Fruit fly (Drosophila melanogaster) whole organism, embryonic: ENCODE results near the gene CG5103.
A peak's percentile ranks its signal among the peaks of the same experiment; 100 is the strongest.

Source experiments
- Abd-B ChIP-seq: fragments of 200-800 bp; sonication (Bioruptor generic); optimal IDR thresholded peaks from 2 replicates; lab custom pipeline; 2018; ENCODE audit warnings: missing biosample characterization, mild to moderate bottlenecking, missing genetic modification characterization, moderate library complexity
- Awh ChIP-seq: fragments of 200-800 bp; sonication (Bioruptor generic); IDR thresholded peaks from 2 replicates; pipeline ENCODE4, ENCODE4 v1.3.6; 2022; ENCODE audit warnings: missing biosample characterization, missing genetic modification characterization
- B-H2 ChIP-seq: fragments of 200-800 bp; sonication (Bioruptor generic); optimal IDR thresholded peaks from 2 replicates; lab custom pipeline; 2018; ENCODE audit warnings: missing biosample characterization, mild to moderate bottlenecking, missing genetic modification characterization
- BEAF-32 ChIP-seq: fragments of 200-800 bp; sonication (Bioruptor generic); optimal IDR thresholded peaks from 3 replicates; lab custom pipeline; 2017; ENCODE audit warnings: missing biosample characterization, missing genetic modification characterization, mild to moderate bottlenecking, moderate library complexity, missing genetic modification reagents
- CG12391 ChIP-seq: fragments of 200-800 bp; sonication (Bioruptor generic); optimal IDR thresholded peaks from 3 replicates; lab custom pipeline; 2018; ENCODE audit warnings: missing biosample characterization, mild to moderate bottlenecking, missing genetic modification characterization, moderate library complexity
- CG13287 ChIP-seq: fragments of 200-800 bp; sonication (Bioruptor generic); IDR thresholded peaks from 2 replicates; pipeline ENCODE4 v1.3.6; 2022; ENCODE audit warnings: missing biosample characterization, missing genetic modification characterization; ENCODE audit not compliant: partially characterized antibody
- CG14710 ChIP-seq: fragments of 200-800 bp; sonication (Bioruptor generic); optimal IDR thresholded peaks from 3 replicates; lab custom pipeline; 2019; ENCODE audit warnings: missing biosample characterization, mild to moderate bottlenecking, missing genetic modification characterization, moderate library complexity
- CG15514 ChIP-seq: fragments of 200-800 bp; sonication (Bioruptor generic); optimal IDR thresholded peaks from 3 replicates; lab custom pipeline; 2017; ENCODE audit warnings: missing biosample characterization, missing genetic modification characterization, mild to moderate bottlenecking, moderate library complexity, missing genetic modification reagents
- CG15696 ChIP-seq: fragments of 200-800 bp; sonication (Bioruptor generic); optimal IDR thresholded peaks from 2 replicates; lab custom pipeline; 2019; ENCODE audit warnings: missing biosample characterization, mild to moderate bottlenecking, missing genetic modification characterization, moderate library complexity
- CG16863 ChIP-seq: fragments of 200-800 bp; sonication (Bioruptor generic); optimal IDR thresholded peaks from 3 replicates; lab custom pipeline; 2016; ENCODE audit warnings: missing biosample characterization, missing genetic modification characterization
- CG17802 ChIP-seq: fragments of 200-800 bp; sonication (Bioruptor generic); optimal IDR thresholded peaks from 2 replicates; lab custom pipeline; 2018; ENCODE audit warnings: missing biosample characterization, mild to moderate bottlenecking, missing genetic modification characterization, moderate library complexity
- CG2129 ChIP-seq: fragments of 200-800 bp; sonication (Bioruptor generic); IDR thresholded peaks from 2 replicates; pipeline ENCODE4 v1.3.6; 2022; ENCODE audit warnings: missing biosample characterization, missing genetic modification characterization; ENCODE audit not compliant: partially characterized antibody
- CG30431 ChIP-seq: fragments of 200-800 bp; sonication (Bioruptor generic); optimal IDR thresholded peaks from 2 replicates; lab custom pipeline; 2017; ENCODE audit warnings: missing biosample characterization, missing genetic modification characterization
- CG32767 ChIP-seq: fragments of 200-800 bp; sonication (Bioruptor generic); IDR thresholded peaks from 2 replicates; pipeline ENCODE4 v1.3.6; 2022; ENCODE audit warnings: missing biosample characterization, missing genetic modification characterization
- CG4730 ChIP-seq: fragments of 200-800 bp; sonication (Bioruptor generic); IDR thresholded peaks from 2 replicates; pipeline ENCODE4 v1.3.6; 2022; ENCODE audit warnings: missing biosample characterization, missing genetic modification characterization
- CG6683 ChIP-seq: fragments of 200-800 bp; sonication (Bioruptor generic); optimal IDR thresholded peaks from 2 replicates; lab custom pipeline; 2017; ENCODE audit warnings: missing biosample characterization, mild to moderate bottlenecking, missing genetic modification characterization, missing genetic modification reagents
- CG7357 ChIP-seq: fragments of 200-800 bp; sonication (Bioruptor generic); IDR thresholded peaks from 3 replicates; pipeline ENCODE4 v1.3.6; 2022; ENCODE audit warnings: missing biosample characterization, missing genetic modification characterization
- CG8388 ChIP-seq: fragments of 200-800 bp; sonication (Bioruptor generic); optimal IDR thresholded peaks from 2 replicates; lab custom pipeline; 2019; ENCODE audit warnings: missing biosample characterization, mild to moderate bottlenecking, missing genetic modification characterization, moderate library complexity
- CG8765 ChIP-seq: fragments of 200-800 bp; sonication (Bioruptor generic); IDR thresholded peaks from 2 replicates; pipeline ENCODE4 v1.3.6; 2022; ENCODE audit warnings: missing biosample characterization, missing genetic modification characterization
- CG9215 ChIP-seq: fragments of 200-800 bp; sonication (Bioruptor generic); IDR thresholded peaks from 2 replicates; pipeline ENCODE4 v1.3.6; 2022; ENCODE audit warnings: missing biosample characterization, missing genetic modification characterization
- CG9727 ChIP-seq: fragments of 200-800 bp; sonication (Bioruptor generic); optimal IDR thresholded peaks from 3 replicates; lab custom pipeline; 2017; ENCODE audit warnings: missing biosample characterization, mild to moderate bottlenecking, missing genetic modification characterization
- CoRest ChIP-seq: fragments of 200-800 bp; sonication (Bioruptor generic); optimal IDR thresholded peaks from 3 replicates; lab custom pipeline; 2018; ENCODE audit warnings: missing biosample characterization, mild to moderate bottlenecking, missing genetic modification characterization, moderate library complexity
- E2f2 ChIP-seq: fragments of 200-800 bp; sonication (Bioruptor generic); IDR thresholded peaks from 2 replicates; pipeline ENCODE4 v1.3.6; 2022; ENCODE audit warnings: missing biosample characterization, missing genetic modification characterization
- HLH4C ChIP-seq: fragments of 200-800 bp; sonication (Bioruptor generic); IDR thresholded peaks from 3 replicates; pipeline ENCODE4 v1.3.6; 2022; ENCODE audit warnings: missing biosample characterization, missing genetic modification characterization; ENCODE audit not compliant: partially characterized antibody
- Hr3 ChIP-seq: fragments of 200-800 bp; sonication (Bioruptor generic); optimal IDR thresholded peaks from 3 replicates; lab custom pipeline; 2016; ENCODE audit warnings: missing biosample characterization, missing genetic modification characterization
- Mes4 ChIP-seq: fragments of 200-800 bp; sonication (Bioruptor generic); optimal IDR thresholded peaks from 2 replicates; lab custom pipeline; 2016; ENCODE audit warnings: missing biosample characterization, missing genetic modification characterization
- Mrtf ChIP-seq: fragments of 200-800 bp; sonication (Bioruptor generic); IDR thresholded peaks from 3 replicates; pipeline ENCODE4 v1.3.6; 2022; ENCODE audit warnings: missing biosample characterization, missing genetic modification characterization
- Stat92E ChIP-seq, 3 experiments: fragments of >200 bp in 2 of 3; fragments of 200-800 bp in 1 of 3; sonication (Bioruptor generic) in 1 of 3; optimal IDR thresholded peaks; 2 replicates each; lab custom pipeline; 2017 to 2019; ENCODE audit warnings: missing biosample characterization in 3 of 3, missing genetic modification characterization in 3 of 3, mild to moderate bottlenecking in 1 of 3, moderate library complexity in 1 of 3
- Tbp ChIP-seq: fragments of >200 bp; optimal IDR thresholded peaks from 2 replicates; lab custom pipeline; 2018; ENCODE audit warnings: missing biosample characterization, missing genetic modification characterization
- az2 ChIP-seq: fragments of 200-800 bp; sonication (Bioruptor generic); optimal IDR thresholded peaks from 3 replicates; lab custom pipeline; 2016; ENCODE audit warnings: missing biosample characterization, missing genetic modification characterization
- bigmax ChIP-seq: fragments of 200-800 bp; sonication (Bioruptor generic); optimal IDR thresholded peaks from 2 replicates; lab custom pipeline; 2018; ENCODE audit warnings: missing biosample characterization, mild to moderate bottlenecking, missing genetic modification characterization
- cas ChIP-seq: fragments of 200-800 bp; sonication (Bioruptor generic); IDR thresholded peaks from 2 replicates; pipeline ENCODE4 v1.3.6; 2022; ENCODE audit warnings: missing biosample characterization, missing genetic modification characterization
- caup ChIP-seq: fragments of 200-800 bp; sonication (Bioruptor generic); optimal IDR thresholded peaks from 3 replicates; lab custom pipeline; 2017; ENCODE audit warnings: missing biosample characterization, mild to moderate bottlenecking, missing genetic modification characterization, moderate library complexity; ENCODE audit not compliant: severe bottlenecking
- corto ChIP-seq: fragments of 200-800 bp; sonication (Bioruptor generic); optimal IDR thresholded peaks from 2 replicates; lab custom pipeline; 2016; ENCODE audit warnings: missing biosample characterization, mild to moderate bottlenecking, missing genetic modification characterization, moderate library complexity
- crp ChIP-seq, 2 experiments: fragments of 200-800 bp; sonication (Bioruptor generic); optimal IDR thresholded peaks; 2 replicates in 1 of 2; 3 replicates in 1 of 2; lab custom pipeline; 2017; ENCODE audit warnings: missing biosample characterization in 2 of 2, missing genetic modification characterization in 2 of 2, mild to moderate bottlenecking in 1 of 2, moderate library complexity in 1 of 2
- dm ChIP-seq: fragments of 200-800 bp; sonication (Bioruptor generic); optimal IDR thresholded peaks from 3 replicates; lab custom pipeline; 2016; ENCODE audit warnings: missing biosample characterization, missing genetic modification characterization
- fd102C ChIP-seq: fragments of 200-800 bp; sonication (Bioruptor generic); optimal IDR thresholded peaks from 2 replicates; lab custom pipeline; 2018; ENCODE audit warnings: missing biosample characterization, mild to moderate bottlenecking, missing genetic modification characterization, moderate library complexity
- grn ChIP-seq: fragments of 200-800 bp; sonication (Bioruptor generic); optimal IDR thresholded peaks from 3 replicates; lab custom pipeline; 2017; ENCODE audit warnings: missing biosample characterization, missing genetic modification characterization
- jumu ChIP-seq: fragments of 200-800 bp; sonication (Bioruptor generic); optimal IDR thresholded peaks from 3 replicates; lab custom pipeline; 2016; ENCODE audit warnings: missing biosample characterization, missing genetic modification characterization
- kah ChIP-seq: fragments of 200-800 bp; sonication (Bioruptor generic); optimal IDR thresholded peaks from 2 replicates; lab custom pipeline; 2018; ENCODE audit warnings: missing biosample characterization, mild to moderate bottlenecking, missing genetic modification characterization
- ken ChIP-seq: fragments of 200-800 bp; sonication (Bioruptor generic); IDR thresholded peaks from 3 replicates; pipeline ENCODE4 v1.3.6; 2022; ENCODE audit warnings: missing biosample characterization, missing genetic modification characterization
- nerfin-1 ChIP-seq: fragments of 200-800 bp; sonication (Bioruptor generic); optimal IDR thresholded peaks from 3 replicates; lab custom pipeline; 2019; ENCODE audit warnings: missing biosample characterization, mild to moderate bottlenecking, missing genetic modification characterization, moderate library complexity
- nerfin-2 ChIP-seq: fragments of 200-800 bp; sonication (Bioruptor generic); IDR thresholded peaks from 2 replicates; pipeline ENCODE4 v1.3.6; 2022; ENCODE audit warnings: missing biosample characterization, missing genetic modification characterization; ENCODE audit not compliant: partially characterized antibody
- pnt ChIP-seq: fragments of 200-800 bp; sonication (Bioruptor generic); optimal IDR thresholded peaks from 3 replicates; lab custom pipeline; 2016; ENCODE audit warnings: missing biosample characterization, missing genetic modification characterization
- tap ChIP-seq: fragments of 200-800 bp; optimal IDR thresholded peaks from 3 replicates; lab custom pipeline; 2019; ENCODE audit warnings: missing biosample characterization, mild to moderate bottlenecking, missing genetic modification characterization, moderate library complexity
- unpg ChIP-seq: fragments of 200-800 bp; sonication (Bioruptor generic); optimal IDR thresholded peaks from 3 replicates; lab custom pipeline; 2018; ENCODE audit warnings: missing biosample characterization, mild to moderate bottlenecking, missing genetic modification characterization, moderate library complexity
- usp ChIP-seq: fragments of >200 bp; optimal IDR thresholded peaks from 2 replicates; lab custom pipeline; 2017; ENCODE audit warnings: missing biosample characterization, missing genetic modification characterization
- vnd ChIP-seq: fragments of 200-800 bp; sonication (Bioruptor generic); IDR thresholded peaks from 3 replicates; pipeline ENCODE4 v1.3.6; 2022; ENCODE audit warnings: missing biosample characterization, missing genetic modification characterization; ENCODE audit not compliant: partially characterized antibody
- wor ChIP-seq: fragments of 200-800 bp; sonication (Bioruptor generic); IDR thresholded peaks from 2 replicates; pipeline ENCODE4 v1.3.6; 2022; ENCODE audit warnings: missing biosample characterization, missing genetic modification characterization
- zfh2 ChIP-seq: fragments of 200-800 bp; sonication (Bioruptor generic); optimal IDR thresholded peaks from 2 replicates; lab custom pipeline; 2016; ENCODE audit warnings: missing biosample characterization, missing genetic modification characterization

CG5103 gene

dm6 chr3L:18250652-18251051 lies 43.4 kb downstream of the CG5103 start (continued):
- TF ChIP-seq ken (GFP tag; lab: Robert Waterston, UW): peak; percentile 58; the same call in 1 of the 3 replicates
- no peak for TF ChIP-seq CG6683 (GFP tag; lab: Kevin White, UChicago)
- TF ChIP-seq Hr3 (GFP tag; lab: Kevin White, UChicago): peak; percentile 45
- no peak for TF ChIP-seq bigmax (GFP tag; lab: Kevin White, UChicago)
- TF ChIP-seq CG32767 (GFP tag; lab: Robert Waterston, UW): no peak
- TF ChIP-seq corto (GFP tag; lab: Kevin White, UChicago): no peak
- no peak for TF ChIP-seq CG17802 (tag; lab: Kevin White, UChicago)
- TF ChIP-seq Tbp (GFP tag; lab: Kevin White, UChicago): no peak
- peak; percentile 78 for TF ChIP-seq CG14710 (tag; lab: Kevin White, UChicago)
- TF ChIP-seq az2 (GFP tag; lab: Kevin White, UChicago): peak; percentile 71
- no peak for TF ChIP-seq fd102C
- TF ChIP-seq zfh2: no peak
- no peak for TF ChIP-seq CG15514
- no peak for TF ChIP-seq CG7357
- peak; percentile 48 for TF ChIP-seq CG4730 (GFP tag; lab: Robert Waterston, UW)
- TF ChIP-seq CG9215: no peak
- no peak for TF ChIP-seq dm (GFP tag; lab: Kevin White, UChicago)
- TF ChIP-seq grn (GFP tag; lab: Kevin White, UChicago): no peak
- no peak for TF ChIP-seq jumu (GFP tag; lab: Kevin White, UChicago)
- TF ChIP-seq CoRest: peak; percentile 73
- TF ChIP-seq CG15696 (tag; lab: Kevin White, UChicago): peak; percentile 69
- TF ChIP-seq vnd: no peak
- TF ChIP-seq Stat92E (GFP tag; optimal IDR thresholded peaks at IDR 0.05; lab: Kevin White, UChicago): peak in 1 of 3 experiments; percentile 40
- no peak for TF ChIP-seq usp (GFP tag; lab: Kevin White, UChicago)
- 0 out of 2 replicates have a peak, but pooled peaks have one; percentile 21 for TF ChIP-seq CG8765 (GFP tag; lab: Robert Waterston, UW)
- peak; percentile 78 for TF ChIP-seq CG12391 (tag; lab: Kevin White, UChicago)
- TF ChIP-seq pnt (GFP tag; lab: Kevin White, UChicago): no peak
- TF ChIP-seq CG16863: no peak
- no peak for TF ChIP-seq Mrtf (GFP tag; lab: Robert Waterston, UW)
- TF ChIP-seq kah (GFP tag; lab: Kevin White, UChicago): no peak
- TF ChIP-seq wor (GFP tag; lab: Robert Waterston, UW): peak; percentile 55
- TF ChIP-seq Mes4 (GFP tag; lab: Kevin White, UChicago): no peak
- peak; percentile 68 for TF ChIP-seq CG8388
- no peak for TF ChIP-seq B-H2 (GFP tag; lab: Kevin White, UChicago)
- peak; percentile 5 for TF ChIP-seq tap (tag; lab: Kevin White, UChicago)
- TF ChIP-seq CG30431 (GFP tag; lab: Kevin White, UChicago): peak; percentile 61
- no peak for TF ChIP-seq HLH4C (GFP tag; lab: Robert Waterston, UW)
- TF ChIP-seq crp (GFP tag; optimal IDR thresholded peaks at IDR 0.05; lab: Kevin White, UChicago): peak in 1 of 2 experiments; percentile 4
- TF ChIP-seq Abd-B (GFP tag; lab: Kevin White, UChicago): peak; percentile 28
- TF ChIP-seq Awh: 0 out of 2 replicates have a peak, but pooled peaks have one; percentile 26
- TF ChIP-seq cas (GFP tag; lab: Robert Waterston, UW): no peak
- no peak for TF ChIP-seq E2f2 (GFP tag; lab: Robert Waterston, UW)
- peak; percentile 73 for TF ChIP-seq CG9727 (GFP tag; lab: Kevin White, UChicago)
- no peak for TF ChIP-seq nerfin-2 (GFP tag; lab: Robert Waterston, UW)
- peak; percentile 60 for TF ChIP-seq unpg
- no peak for TF ChIP-seq BEAF-32 (GFP tag; lab: Kevin White, UChicago)
- TF ChIP-seq CG13287 (GFP tag; lab: Robert Waterston, UW): no peak
- TF ChIP-seq nerfin-1 (tag; lab: Kevin White, UChicago): peak; percentile 46
- no peak for TF ChIP-seq CG2129 (GFP tag; lab: Robert Waterston, UW)
- TF ChIP-seq caup (GFP tag; lab: Kevin White, UChicago): no peak
